Fruit fly (Drosophila melanogaster) whole organism, prepupa: ENCODE measurements around the gene CG34135.
A peak's percentile ranks its signal among the peaks of the same experiment; 100 is the strongest.

Experiments used
- CG10631 ChIP-seq: fragments of 200-800 bp; sonication (Bioruptor generic); optimal IDR thresholded peaks from 2 replicates; lab custom pipeline; 2016; ENCODE audit warnings: missing biosample characterization, missing genetic modification characterization
- CG10669 ChIP-seq: fragments of 200-800 bp; sonication (Bioruptor generic); optimal IDR thresholded peaks from 3 replicates; lab custom pipeline; 2018; ENCODE audit warnings: missing biosample characterization, mild to moderate bottlenecking, missing genetic modification characterization, moderate library complexity
- CG11294 ChIP-seq: fragments of 200-800 bp; sonication (Bioruptor generic); IDR thresholded peaks from 2 replicates; pipeline ENCODE4 v1.3.6; 2022; ENCODE audit warnings: missing biosample characterization, missing genetic modification characterization
- CG11762 ChIP-seq: fragments of 200-800 bp; sonication (Bioruptor generic); optimal IDR thresholded peaks from 3 replicates; lab custom pipeline; 2016; ENCODE audit warnings: missing biosample characterization, missing genetic modification characterization; ENCODE audit not compliant: insufficient read depth
- CG11902 ChIP-seq: fragments of 200-800 bp; sonication (Bioruptor generic); optimal IDR thresholded peaks from 3 replicates; lab custom pipeline; 2016; ENCODE audit warnings: missing biosample characterization, missing genetic modification characterization
- CG16779 ChIP-seq: fragments of 200-800 bp; sonication (Bioruptor generic); optimal IDR thresholded peaks from 3 replicates; lab custom pipeline; 2017; ENCODE audit warnings: missing biosample characterization, mild to moderate bottlenecking, missing genetic modification characterization
- CG3032 ChIP-seq: fragments of 200-800 bp; optimal IDR thresholded peaks from 2 replicates; lab custom pipeline; 2019; ENCODE audit warnings: missing biosample characterization, mild to moderate bottlenecking, missing genetic modification characterization, moderate library complexity
- CG31627 ChIP-seq: fragments of 200-800 bp; sonication (Bioruptor generic); optimal IDR thresholded peaks from 3 replicates; lab custom pipeline; 2016; ENCODE audit warnings: missing biosample characterization, missing genetic modification characterization
- CG32006 ChIP-seq: fragments of 200-800 bp; sonication (Bioruptor generic); optimal IDR thresholded peaks from 3 replicates; lab custom pipeline; 2017; ENCODE audit warnings: missing biosample characterization, mild to moderate bottlenecking, missing genetic modification characterization
- CG34406 ChIP-seq: fragments of 200-800 bp; sonication (Bioruptor generic); optimal IDR thresholded peaks from 3 replicates; lab custom pipeline; 2016; ENCODE audit warnings: missing biosample characterization, missing genetic modification characterization
- CG3919 ChIP-seq: fragments of 200-800 bp; sonication (Bioruptor generic); optimal IDR thresholded peaks from 3 replicates; lab custom pipeline; 2016; ENCODE audit warnings: missing biosample characterization, missing genetic modification characterization
- CG6163 ChIP-seq: fragments of 200-800 bp; sonication (Bioruptor generic); IDR thresholded peaks from 3 replicates; pipeline ENCODE4 v1.3.6; 2022; ENCODE audit warnings: missing biosample characterization, missing genetic modification characterization
- CG6792 ChIP-seq: fragments of 200-800 bp; sonication (Bioruptor generic); optimal IDR thresholded peaks from 3 replicates; lab custom pipeline; 2016; ENCODE audit warnings: missing biosample characterization, missing genetic modification characterization
- CG6854 ChIP-seq: fragments of 200-800 bp; sonication (Bioruptor generic); optimal IDR thresholded peaks from 2 replicates; lab custom pipeline; 2017; ENCODE audit warnings: missing biosample characterization, mild to moderate bottlenecking, missing genetic modification characterization
- CG7368 ChIP-seq: fragments of 200-800 bp; sonication (Bioruptor generic); optimal IDR thresholded peaks from 3 replicates; lab custom pipeline; 2016; ENCODE audit warnings: missing biosample characterization, missing genetic modification characterization
- CG8319 ChIP-seq: fragments of 200-800 bp; sonication (Bioruptor generic); optimal IDR thresholded peaks from 3 replicates; lab custom pipeline; 2016; ENCODE audit warnings: missing biosample characterization, missing genetic modification characterization
- CG9139 ChIP-seq: fragments of 200-800 bp; sonication (Bioruptor generic); optimal IDR thresholded peaks from 3 replicates; lab custom pipeline; 2017; ENCODE audit warnings: missing biosample characterization, mild to moderate bottlenecking, missing genetic modification characterization
- Eip75B ChIP-seq: fragments of 200-800 bp; sonication (Bioruptor generic); optimal IDR thresholded peaks from 3 replicates; lab custom pipeline; 2016; ENCODE audit warnings: missing biosample characterization, missing genetic modification characterization
- Eip78C ChIP-seq: fragments of 200-800 bp; sonication (Bioruptor generic); peaks from one replicate; lab custom pipeline; 2016; ENCODE audit warnings: missing biosample characterization, missing genetic modification characterization
- Eip93F ChIP-seq: fragments of 200-800 bp; sonication (Bioruptor generic); optimal IDR thresholded peaks from 2 replicates; lab custom pipeline; 2016; ENCODE audit warnings: missing biosample characterization, mild to moderate bottlenecking, missing genetic modification characterization
- Ets96B ChIP-seq: fragments of 200-800 bp; optimal IDR thresholded peaks from 2 replicates; lab custom pipeline; 2019; ENCODE audit warnings: missing biosample characterization, mild to moderate bottlenecking, missing genetic modification characterization, moderate library complexity
- Gug ChIP-seq: fragments of 200-800 bp; sonication (Bioruptor generic); IDR thresholded peaks from 2 replicates; pipeline ENCODE4 v1.3.6; 2022; ENCODE audit warnings: missing biosample characterization, missing genetic modification characterization
- Hr4 ChIP-seq: fragments of 200-800 bp; sonication (Bioruptor generic); optimal IDR thresholded peaks from 3 replicates; lab custom pipeline; 2016; ENCODE audit warnings: missing biosample characterization, missing genetic modification characterization
- Lpt ChIP-seq: fragments of 200-800 bp; sonication (Bioruptor generic); optimal IDR thresholded peaks from 3 replicates; lab custom pipeline; 2016; ENCODE audit warnings: missing biosample characterization, missing genetic modification characterization
- Smox ChIP-seq: fragments of 200-800 bp; sonication (Bioruptor generic); optimal IDR thresholded peaks from 3 replicates; lab custom pipeline; 2016; ENCODE audit warnings: missing biosample characterization, missing genetic modification characterization
- Sox102F ChIP-seq: fragments of 200-800 bp; sonication (Bioruptor generic); optimal IDR thresholded peaks from 2 replicates; lab custom pipeline; 2016; ENCODE audit warnings: missing biosample characterization, mild to moderate bottlenecking, missing genetic modification characterization
- Sox14 ChIP-seq: fragments of 200-800 bp; sonication (Bioruptor generic); optimal IDR thresholded peaks from 3 replicates; lab custom pipeline; 2016; ENCODE audit warnings: missing biosample characterization, missing genetic modification characterization
- cyc ChIP-seq: fragments of 200-800 bp; sonication (Bioruptor generic); optimal IDR thresholded peaks from 3 replicates; lab custom pipeline; 2016; ENCODE audit warnings: missing biosample characterization, missing genetic modification characterization
- dac ChIP-seq: fragments of 200-800 bp; sonication (Bioruptor generic); optimal IDR thresholded peaks from 2 replicates; lab custom pipeline; 2017; ENCODE audit warnings: missing biosample characterization, mild to moderate bottlenecking, missing genetic modification characterization
- dsx ChIP-seq: fragments of 200-800 bp; optimal IDR thresholded peaks from 3 replicates; lab custom pipeline; 2019; ENCODE audit warnings: missing biosample characterization, mild to moderate bottlenecking, missing genetic modification characterization, moderate library complexity; ENCODE audit not compliant: poor library complexity, severe bottlenecking
- eg ChIP-seq: fragments of 200-800 bp; sonication (Bioruptor generic); IDR thresholded peaks from 3 replicates; pipeline ENCODE4 v1.3.6; 2022; ENCODE audit warnings: missing biosample characterization, missing genetic modification characterization
- fd59A ChIP-seq: fragments of 200-800 bp; sonication (Bioruptor generic); optimal IDR thresholded peaks from 2 replicates; lab custom pipeline; 2017; ENCODE audit warnings: missing biosample characterization, mild to moderate bottlenecking, missing genetic modification characterization, missing genetic modification reagents
- fd85E ChIP-seq: fragments of 200-800 bp; sonication (Bioruptor generic); optimal IDR thresholded peaks from 3 replicates; lab custom pipeline; 2016; ENCODE audit warnings: missing biosample characterization, missing genetic modification characterization
- fkh ChIP-seq: fragments of 200-800 bp; sonication (Bioruptor generic); optimal IDR thresholded peaks from 3 replicates; lab custom pipeline; 2017; ENCODE audit warnings: missing biosample characterization, mild to moderate bottlenecking, missing genetic modification characterization, moderate library complexity
- net ChIP-seq: fragments of 200-800 bp; sonication (Bioruptor generic); optimal IDR thresholded peaks from 3 replicates; lab custom pipeline; 2016; ENCODE audit warnings: missing biosample characterization, missing genetic modification characterization
- salr ChIP-seq, 2 experiments: fragments of 200-800 bp; sonication (Bioruptor generic); optimal IDR thresholded peaks; 3 replicates each; lab custom pipeline; 2016 to 2018; ENCODE audit warnings: missing biosample characterization in 2 of 2, missing genetic modification characterization in 2 of 2, mild to moderate bottlenecking in 1 of 2
- spab ChIP-seq: fragments of 200-800 bp; sonication (Bioruptor generic); optimal IDR thresholded peaks from 2 replicates; lab custom pipeline; 2017; ENCODE audit warnings: missing biosample characterization, mild to moderate bottlenecking, missing genetic modification characterization, missing genetic modification reagents
- ss ChIP-seq, 2 experiments: fragments of 200-800 bp; sonication (Bioruptor generic); optimal IDR thresholded peaks; 2 replicates in 1 of 2; 3 replicates in 1 of 2; lab custom pipeline; 2017 to 2018; ENCODE audit warnings: mild to moderate bottlenecking in 2 of 2, missing biosample characterization in 2 of 2, missing genetic modification characterization in 2 of 2, moderate library complexity in 1 of 2
- svp ChIP-seq: fragments of 200-800 bp; sonication (Bioruptor generic); peaks from one replicate; lab custom pipeline; 2016; ENCODE audit warnings: missing biosample characterization, missing genetic modification characterization
- vri ChIP-seq: fragments of 200-800 bp; sonication (Bioruptor generic); optimal IDR thresholded peaks from 3 replicates; lab custom pipeline; 2016; ENCODE audit warnings: missing biosample characterization, mild to moderate bottlenecking, missing genetic modification characterization

Gene CG34135

dm6 chr3R:8808518-8808921, 40.5 kb upstream of the CG34135 start (continued):
- no peak for TF ChIP-seq fd85E (GFP tag; lab: Kevin White, UChicago)
- peak; percentile 28 for TF ChIP-seq net
- peak; percentile 28 for TF ChIP-seq CG7368 (GFP tag; lab: Kevin White, UChicago)
- TF ChIP-seq CG11902 (GFP tag; lab: Kevin White, UChicago), result peak; percentile 38
- TF ChIP-seq CG32006 (GFP tag; lab: Kevin White, UChicago), result peak; percentile 38
- TF ChIP-seq Eip75B, result peak; percentile 66
- peak; percentile 87 for TF ChIP-seq Eip78C (GFP tag; lab: Kevin White, UChicago)
- TF ChIP-seq CG10669 (GFP tag; lab: Kevin White, UChicago), result peak; percentile 67
- peak; percentile 56 for TF ChIP-seq CG10631
- peak; percentile 50 for TF ChIP-seq fd59A (GFP tag; lab: Kevin White, UChicago)
- TF ChIP-seq CG9139, result no peak
- peak; percentile 18 for TF ChIP-seq fkh
- peak; percentile 6 for TF ChIP-seq CG8319 (GFP tag; lab: Kevin White, UChicago)
- peak; percentile 13 to 65 for TF ChIP-seq ss (GFP tag; optimal IDR thresholded peaks at IDR 0.05; lab: Kevin White, UChicago)
- TF ChIP-seq CG11762 (GFP tag; lab: Kevin White, UChicago), result no peak
- no peak for TF ChIP-seq dac
- no peak for TF ChIP-seq CG11294 (GFP tag; lab: Robert Waterston, UW)
- TF ChIP-seq Sox102F (GFP tag; lab: Kevin White, UChicago), result peak; percentile 50
- TF ChIP-seq eg (GFP tag; lab: Robert Waterston, UW), result no peak
- TF ChIP-seq CG3032, result peak; percentile 66
- TF ChIP-seq CG31627 (GFP tag; lab: Kevin White, UChicago), result peak; percentile 63
- peak; percentile 63 for TF ChIP-seq Smox (GFP tag; lab: Kevin White, UChicago)
- peak; percentile 47 for TF ChIP-seq CG3919 (GFP tag; lab: Kevin White, UChicago)
- TF ChIP-seq Gug (GFP tag; lab: Robert Waterston, UW), result no peak
- TF ChIP-seq cyc, result peak; percentile 51
- TF ChIP-seq spab (GFP tag; lab: Kevin White, UChicago), result no peak

dm6 chr3R:8807831-8808517, 40.0 kb upstream of the CG34135 start:
- TF ChIP-seq dsx (GFP tag; lab: Kevin White, UChicago), result peak; percentile 30
- peak; percentile 20 for TF ChIP-seq Hr4 (GFP tag; lab: Kevin White, UChicago)
- peak in 1 of 2 experiments; percentile 9 for TF ChIP-seq ss (GFP tag; optimal IDR thresholded peaks at IDR 0.05; lab: Kevin White, UChicago)
- peak; percentile 6 for TF ChIP-seq fkh
- TF ChIP-seq CG6792, result no peak
- peak; percentile 12; the same call in 1 of the 3 replicates for TF ChIP-seq CG6163
- no peak for TF ChIP-seq Lpt
- TF ChIP-seq Ets96B (tag; lab: Kevin White, UChicago), result no peak
- TF ChIP-seq CG6854, result peak; percentile 12
- peak; percentile 77 for TF ChIP-seq Eip78C (GFP tag; lab: Kevin White, UChicago)
- TF ChIP-seq svp (GFP tag; lab: Kevin White, UChicago), result peak; percentile 4
- TF ChIP-seq vri (GFP tag; lab: Kevin White, UChicago), result peak; percentile 7
- TF ChIP-seq CG9139, result no peak

dm6 chr3R:8807048-8807447, 39.1 kb upstream of the CG34135 start:
- TF ChIP-seq CG8319 (GFP tag; lab: Kevin White, UChicago), result no peak
- no peak for TF ChIP-seq CG34406 (GFP tag; lab: Kevin White, UChicago)
- TF ChIP-seq Eip93F, result no peak
- TF ChIP-seq Sox14 (GFP tag; lab: Kevin White, UChicago), result no peak
- no peak for TF ChIP-seq salr (GFP tag; optimal IDR thresholded peaks at IDR 0.05; lab: Kevin White, UChicago)
- no peak for TF ChIP-seq CG16779
- TF ChIP-seq, all 60 proteins: peak for 0
